Fruit fly (Drosophila melanogaster) whole organism, adult: ENCODE data around the gene CG14641.

ENCODE experiments used
- CG11617 ChIP-seq: fragments of 200-800 bp; sonication (Bioruptor generic); optimal IDR thresholded peaks from 2 replicates; lab custom pipeline; 2017; ENCODE audit warnings: mild to moderate bottlenecking, missing biosample characterization, missing genetic modification reagents, missing genetic modification characterization
- CG12768 ChIP-seq: fragments of 200-800 bp; sonication (Bioruptor generic); optimal IDR thresholded peaks from 2 replicates; lab custom pipeline; 2017; ENCODE audit warnings: missing biosample characterization, missing genetic modification characterization, mild to moderate bottlenecking, moderate library complexity, missing genetic modification reagents
- CG14711 ChIP-seq: fragments of 200-800 bp; sonication (Bioruptor generic); optimal IDR thresholded peaks from 2 replicates; lab custom pipeline; 2018; ENCODE audit warnings: missing biosample characterization, mild to moderate bottlenecking, missing genetic modification characterization, moderate library complexity
- CG1620 ChIP-seq: fragments of 200-800 bp; sonication (Bioruptor generic); optimal IDR thresholded peaks from 2 replicates; lab custom pipeline; 2016; ENCODE audit warnings: missing biosample characterization, missing genetic modification characterization
- CG33017 ChIP-seq: fragments of 200-800 bp; sonication (Bioruptor generic); optimal IDR thresholded peaks from 2 replicates; lab custom pipeline; 2018; ENCODE audit warnings: missing biosample characterization, mild to moderate bottlenecking, missing genetic modification characterization, moderate library complexity
- CG5204 ChIP-seq: fragments of 200-800 bp; sonication (Bioruptor generic); optimal IDR thresholded peaks from 2 replicates; lab custom pipeline; 2016; ENCODE audit warnings: missing biosample characterization, missing genetic modification characterization
- CG7045 ChIP-seq: fragments of 200-800 bp; sonication (Bioruptor generic); optimal IDR thresholded peaks from 2 replicates; lab custom pipeline; 2017; ENCODE audit warnings: missing biosample characterization, mild to moderate bottlenecking, missing genetic modification characterization
- CG7101 ChIP-seq: fragments of 200-800 bp; sonication (Bioruptor generic); optimal IDR thresholded peaks from 2 replicates; lab custom pipeline; 2018; ENCODE audit warnings: missing biosample characterization, mild to moderate bottlenecking, missing genetic modification characterization, moderate library complexity
- Clk ChIP-seq: fragments of 200-800 bp; sonication (Bioruptor generic); optimal IDR thresholded peaks from 2 replicates; lab custom pipeline; 2017; ENCODE audit warnings: missing biosample characterization, missing genetic modification characterization
- Crg-1 ChIP-seq: fragments of 200-800 bp; sonication (Bioruptor generic); optimal IDR thresholded peaks from 2 replicates; lab custom pipeline; 2016; ENCODE audit warnings: missing biosample characterization, missing genetic modification characterization
- Hr96 ChIP-seq: fragments of 200-800 bp; sonication (Bioruptor generic); optimal IDR thresholded peaks from 2 replicates; lab custom pipeline; 2016; ENCODE audit warnings: missing biosample characterization, missing genetic modification characterization
- Mnt ChIP-seq: fragments of 200-800 bp; sonication (Bioruptor generic); optimal IDR thresholded peaks from 2 replicates; lab custom pipeline; 2016; ENCODE audit warnings: missing biosample characterization, mild to moderate bottlenecking, missing genetic modification characterization
- bab1 ChIP-seq: fragments of 200-800 bp; sonication (Bioruptor generic); optimal IDR thresholded peaks from 3 replicates; lab custom pipeline; 2019; ENCODE audit warnings: missing biosample characterization, mild to moderate bottlenecking, missing genetic modification characterization, moderate library complexity
- cic ChIP-seq: fragments of 200-800 bp; sonication (Bioruptor generic); optimal IDR thresholded peaks from 2 replicates; lab custom pipeline; 2017; ENCODE audit warnings: missing biosample characterization, mild to moderate bottlenecking, missing genetic modification characterization, moderate library complexity
- cnc ChIP-seq, 2 experiments: fragments of >200 bp; optimal IDR thresholded peaks; 2 replicates each; lab custom pipeline; 2017
- kay ChIP-seq: fragments of 200-800 bp; sonication (Bioruptor generic); peaks from one replicate; lab custom pipeline; 2016; ENCODE audit warnings: missing biosample characterization, missing genetic modification characterization, borderline replicate concordance
- ovo ChIP-seq: fragments of 200-800 bp; sonication (Bioruptor generic); optimal IDR thresholded peaks from 2 replicates; lab custom pipeline; 2016; ENCODE audit warnings: missing biosample characterization, missing genetic modification characterization
- pad ChIP-seq: fragments of 200-800 bp; sonication (Bioruptor generic); optimal IDR thresholded peaks from 3 replicates; lab custom pipeline; 2017; ENCODE audit warnings: missing biosample characterization, missing genetic modification characterization, mild to moderate bottlenecking, moderate library complexity, missing genetic modification reagents
- tj ChIP-seq: fragments of 200-800 bp; sonication (Bioruptor generic); optimal IDR thresholded peaks from 3 replicates; lab custom pipeline; 2017; ENCODE audit warnings: missing biosample characterization, mild to moderate bottlenecking, missing genetic modification characterization, moderate library complexity
- toe ChIP-seq: fragments of 200-800 bp; sonication (Bioruptor generic); optimal IDR thresholded peaks from 2 replicates; lab custom pipeline; 2016; ENCODE audit warnings: missing biosample characterization, missing genetic modification characterization

The CG14641 gene

dm6 chr3R:4242209-4242887, 10.2 kb upstream of the CG14641 start, which contains the start of gene CG14642:
Gene CG14642, minus strand, starts transcription at chr3R:4242717.
- TF ChIP-seq Crg-1 (GFP tag; lab: Kevin White, UChicago) (no peak), CG5204 (GFP tag; lab: Kevin White, UChicago) (no peak), CG12768 (GFP tag; lab: Kevin White, UChicago) (no peak), bab1 (GFP tag; lab: Kevin White, UChicago) (no peak), Mnt (no peak), CG7101 (tag; lab: Kevin White, UChicago) (no peak)

DNA sequence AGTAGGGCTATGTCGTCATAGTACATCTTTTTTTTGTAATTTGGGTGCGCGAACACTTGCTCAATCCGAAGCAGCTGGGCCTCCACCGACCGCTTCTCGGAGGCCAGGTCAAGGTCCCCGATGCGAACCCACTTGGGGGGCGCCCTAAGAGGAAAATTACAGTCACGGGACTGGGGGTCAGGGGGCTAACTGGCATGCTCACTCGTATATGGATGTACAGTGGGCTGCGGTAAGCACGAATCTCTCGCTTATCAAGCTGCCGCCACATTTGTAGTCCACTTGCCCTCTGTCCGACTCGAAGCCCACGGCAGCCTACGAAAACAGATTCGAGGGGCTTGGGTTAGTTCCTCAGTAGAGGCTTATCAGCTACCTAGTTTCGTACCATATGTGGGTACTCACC, 9.6 kb upstream of the CG14641 start:
- TF ChIP-seq Hr96 (GFP tag; lab: Kevin White, UChicago) (no peak), ovo (GFP tag; lab: Kevin White, UChicago) (no peak), cic (GFP tag; lab: Kevin White, UChicago) (no peak), Clk (GFP tag; lab: Kevin White, UChicago) (no peak), kay (no peak), pad (no peak), CG7045 (GFP tag; lab: Kevin White, UChicago) (no peak), CG5204 (GFP tag; lab: Kevin White, UChicago) (no peak), cnc (optimal IDR thresholded peaks at IDR 0.05; lab: Kevin White, UChicago) (no peak), CG7101 (tag; lab: Kevin White, UChicago) (no peak), CG11617 (no peak), Mnt (no peak), bab1 (GFP tag; lab: Kevin White, UChicago) (no peak), Crg-1 (GFP tag; lab: Kevin White, UChicago) (no peak), tj (no peak)

DNA sequence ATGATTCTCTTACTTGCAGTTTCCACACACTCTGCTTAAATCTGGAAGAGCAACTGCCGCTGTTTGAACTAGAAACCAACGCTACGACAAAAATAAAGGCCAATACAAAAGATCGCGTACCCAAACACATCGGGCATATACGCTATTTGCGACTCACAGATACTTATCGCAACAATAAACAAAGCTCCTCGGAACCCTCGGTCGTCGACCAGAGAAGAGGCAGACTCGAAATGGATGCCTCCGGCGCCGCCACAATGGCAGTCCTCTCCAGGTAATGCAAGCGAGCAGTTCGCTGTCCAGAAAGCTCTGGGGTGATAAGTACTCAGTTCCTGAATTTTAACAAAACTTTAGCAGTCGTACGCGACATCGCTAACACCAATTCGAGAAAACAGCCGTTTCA, 4.4 kb upstream of the CG14641 start:
- TF ChIP-seq CG7101 (tag; lab: Kevin White, UChicago) (no peak), CG12768 (GFP tag; lab: Kevin White, UChicago) (peak; percentile 56), cnc (optimal IDR thresholded peaks at IDR 0.05; lab: Kevin White, UChicago) (no peak), tj (no peak), Crg-1 (GFP tag; lab: Kevin White, UChicago) (no peak), CG33017 (peak; percentile 22), Clk (GFP tag; lab: Kevin White, UChicago) (no peak), CG5204 (GFP tag; lab: Kevin White, UChicago) (no peak), cic (GFP tag; lab: Kevin White, UChicago) (peak; percentile 58), CG11617 (no peak), CG1620 (GFP tag; lab: Kevin White, UChicago) (no peak), Mnt (peak; percentile 18), bab1 (GFP tag; lab: Kevin White, UChicago) (no peak), CG7045 (GFP tag; lab: Kevin White, UChicago) (peak; percentile 10), pad (no peak)

DNA sequence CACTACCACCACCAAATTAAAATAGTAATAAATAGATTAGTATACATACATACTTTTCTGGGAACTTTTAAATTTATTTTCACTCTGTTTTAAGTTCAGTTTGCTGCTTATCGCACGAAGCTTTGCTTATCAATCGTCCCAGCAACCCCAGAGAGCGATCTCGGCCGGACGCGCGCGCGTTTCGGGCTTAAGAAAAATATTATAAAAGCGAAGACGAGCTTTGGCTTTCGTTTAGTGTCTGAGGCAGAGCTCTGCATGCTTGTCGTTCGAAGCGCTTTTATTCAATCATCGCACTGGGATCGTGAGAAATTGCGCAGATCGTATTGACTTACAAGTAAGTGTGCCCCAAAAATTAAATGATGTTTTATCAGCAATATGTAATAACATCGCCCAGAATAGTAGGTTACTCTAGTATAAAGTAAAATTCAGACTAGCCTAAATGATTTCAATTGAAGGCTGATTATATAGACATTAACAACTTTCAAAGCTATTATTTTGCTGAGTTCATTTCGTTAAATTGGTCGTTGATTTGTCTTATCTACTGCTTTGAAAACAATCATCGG, 2.9 kb upstream of the CG14641 start, which contains the start of gene Gel:
Gel (plus strand) TSS at position 227 of the 563 bp plus-strand sequence.
- TF ChIP-seq Crg-1 (GFP tag; lab: Kevin White, UChicago) (no peak), Clk (GFP tag; lab: Kevin White, UChicago) (no peak), bab1 (GFP tag; lab: Kevin White, UChicago) (no peak), cic (GFP tag; lab: Kevin White, UChicago) (peak; percentile 53), toe (GFP tag; lab: Kevin White, UChicago) (no peak), Mnt (peak; percentile 15), Hr96 (GFP tag; lab: Kevin White, UChicago) (no peak), pad (no peak), CG33017 (no peak), CG12768 (GFP tag; lab: Kevin White, UChicago) (no peak), tj (no peak), CG7045 (GFP tag; lab: Kevin White, UChicago) (no peak)

DNA sequence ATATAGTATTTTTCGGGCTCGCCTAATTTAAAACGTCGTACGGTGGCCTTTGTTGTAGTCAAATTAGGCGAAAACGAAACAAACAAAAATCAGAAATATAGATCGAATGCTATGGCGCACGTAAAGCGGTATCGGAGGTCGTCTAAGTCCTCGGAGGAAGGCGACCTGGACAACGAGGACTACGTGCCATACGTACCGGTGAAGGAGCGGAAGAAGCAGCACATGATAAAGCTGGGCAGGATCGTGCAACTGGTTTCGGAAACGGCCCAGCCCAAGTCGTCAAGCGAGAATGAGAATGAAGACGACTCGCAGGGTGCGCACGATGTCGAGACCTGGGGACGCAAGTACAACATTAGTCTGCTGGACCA, 860 bp upstream of the CG14641 start, which contains the start of gene abs:
abs (plus strand) TSS at position 30 of the 368 bp plus-strand sequence.
- no peak for TF ChIP-seq ovo (GFP tag; lab: Kevin White, UChicago)
- TF ChIP-seq Mnt: no peak
- TF ChIP-seq CG11617: no peak
- no peak for TF ChIP-seq cic (GFP tag; lab: Kevin White, UChicago)
- TF ChIP-seq CG1620 (GFP tag; lab: Kevin White, UChicago): no peak
- no peak for TF ChIP-seq CG7045 (GFP tag; lab: Kevin White, UChicago)
- TF ChIP-seq CG5204 (GFP tag; lab: Kevin White, UChicago): no peak
- TF ChIP-seq Hr96 (GFP tag; lab: Kevin White, UChicago): no peak
- no peak for TF ChIP-seq CG33017

DNA sequence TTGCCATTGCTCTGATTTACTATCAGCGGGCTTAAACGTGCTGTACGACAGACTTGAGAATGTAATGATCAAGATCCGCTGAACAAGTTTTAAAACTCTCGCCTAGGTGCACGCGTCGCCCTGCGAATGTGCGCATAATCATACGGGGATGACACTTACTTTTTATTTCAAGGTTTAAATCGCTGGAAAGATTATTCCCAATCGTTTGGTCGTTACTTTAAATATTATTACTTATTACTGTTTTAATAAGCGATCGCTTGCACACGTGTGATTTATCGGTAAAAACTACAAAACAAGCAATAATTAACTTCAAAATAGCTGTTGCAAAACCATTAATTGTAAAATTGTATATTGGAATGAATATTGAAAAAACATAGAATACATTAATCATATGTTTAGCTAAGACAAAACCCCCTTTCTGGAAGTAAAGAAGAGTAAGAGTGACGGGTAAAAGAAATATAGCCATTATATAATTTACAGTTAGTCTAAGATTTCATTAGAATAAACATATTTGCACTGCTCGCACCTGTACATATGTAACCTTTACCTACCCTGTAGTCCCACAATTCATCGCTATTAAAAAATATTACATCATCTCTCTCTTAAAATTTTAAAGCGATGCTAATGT, 2.9 kb downstream of the CG14641 start, which contains the start of gene DhpD:
DhpD (minus strand) TSS at position 102 of the 628 bp plus-strand sequence.
- TF ChIP-seq CG11617 (peak; percentile 82), Mnt (peak; percentile 71), Crg-1 (GFP tag; lab: Kevin White, UChicago) (peak; percentile 36), pad (peak; percentile 71), CG14711 (tag; lab: Kevin White, UChicago) (peak; percentile 77), CG7101 (tag; lab: Kevin White, UChicago) (peak; percentile 88), Clk (GFP tag; lab: Kevin White, UChicago) (peak; percentile 38), ovo (GFP tag; lab: Kevin White, UChicago) (peak; percentile 55), CG12768 (GFP tag; lab: Kevin White, UChicago) (peak; percentile 80), CG1620 (GFP tag; lab: Kevin White, UChicago) (peak; percentile 80), Hr96 (GFP tag; lab: Kevin White, UChicago) (peak; percentile 77), tj (peak; percentile 51), cic (GFP tag; lab: Kevin White, UChicago) (no peak), CG7045 (GFP tag; lab: Kevin White, UChicago) (peak; percentile 75), bab1 (GFP tag; lab: Kevin White, UChicago) (peak; percentile 91), CG5204 (GFP tag; lab: Kevin White, UChicago) (peak; percentile 82), toe (GFP tag; lab: Kevin White, UChicago) (peak; percentile 83), cnc (optimal IDR thresholded peaks at IDR 0.05; lab: Kevin White, UChicago) (no peak), CG33017 (peak; percentile 79), kay (no peak)
